Fruit fly (Drosophila melanogaster): ENCODE measurements around the gene tal-2A.

DNA sequence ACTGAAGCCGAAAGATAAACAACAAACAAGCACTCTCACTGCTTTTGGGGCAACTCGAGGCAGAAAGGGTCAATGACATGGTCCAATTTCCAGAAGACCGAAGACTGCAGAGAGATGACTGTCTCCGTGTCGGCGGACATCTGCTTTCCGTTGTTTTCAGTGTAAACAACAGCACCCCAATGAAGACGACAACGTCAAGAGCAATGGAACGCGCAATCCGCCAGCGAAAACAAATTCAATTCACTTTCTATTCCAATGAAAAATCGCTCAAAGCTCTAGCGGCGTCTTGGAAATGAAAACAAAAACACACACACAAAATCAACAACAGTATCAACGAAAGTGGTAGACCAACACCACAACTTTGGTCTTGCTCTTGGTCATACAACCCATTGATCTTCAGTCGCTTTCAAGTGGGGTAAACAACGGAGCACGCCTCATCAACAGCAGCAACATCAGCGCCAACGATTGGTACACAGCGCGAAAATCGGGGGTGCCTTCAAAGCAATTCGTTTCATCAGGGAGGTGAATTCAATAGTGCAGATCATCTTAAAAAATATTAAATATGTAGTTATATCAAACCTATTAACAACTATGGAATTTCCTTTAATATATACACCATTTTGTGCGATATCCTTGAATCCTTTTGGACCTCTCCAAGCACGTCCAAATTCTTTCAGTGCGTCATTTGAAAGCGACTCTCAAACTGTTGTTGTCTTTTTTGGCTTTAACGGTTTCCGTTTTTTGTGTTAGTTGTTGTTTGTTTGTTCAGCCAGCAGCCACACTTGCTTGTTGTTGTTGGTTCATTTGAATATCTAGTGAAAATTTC, 4.8 kb downstream of the tal-2A start:
- TF ChIP-seq CG11902 (GFP tag; optimal IDR thresholded peaks at IDR 0.05) (no peak), Sox15 (GFP tag; optimal IDR thresholded peaks at IDR 0.05) (no peak), CG16779 (tag; optimal IDR thresholded peaks at IDR 0.05) (no peak), CG1621 (tag; optimal IDR thresholded peaks at IDR 0.05) (no peak), CG3032 (tag; optimal IDR thresholded peaks at IDR 0.05) (no peak), CG6808 (GFP tag; optimal IDR thresholded peaks at IDR 0.05) (no peak), Gug (GFP tag; IDR thresholded peaks at IDR 0.05) (peak; percentile 34; the same call in 1 of the 2 replicates), pdm3 (GFP tag; optimal IDR thresholded peaks at IDR 0.05) (peak; percentile 2), CG34406 (GFP tag; optimal IDR thresholded peaks at IDR 0.05) (no peak), CG32006 (GFP tag; optimal IDR thresholded peaks at IDR 0.05) (peak; percentile 91)
